Worm (Caenorhabditis elegans): ENCODE data around the gene C17B7.14.

C17B7.14 gene

DNA sequence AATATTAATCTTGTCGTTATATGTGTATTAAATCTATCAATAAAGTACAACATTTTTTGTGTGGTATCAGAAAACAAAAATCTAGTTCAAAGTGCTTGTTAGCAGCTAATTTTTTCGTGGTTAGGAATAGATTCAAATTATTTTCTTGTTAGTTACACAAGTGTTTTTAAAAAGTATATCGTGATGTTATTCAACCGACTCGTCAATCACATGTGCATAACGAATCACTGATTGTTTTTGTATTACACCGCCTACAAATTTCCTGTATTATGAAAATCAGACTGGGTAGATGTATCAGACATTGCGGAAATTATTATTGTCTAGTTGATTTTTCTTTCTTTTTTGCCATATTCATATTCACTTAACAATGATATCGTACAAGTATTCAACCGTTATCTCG is 37.4 kb downstream of the C17B7.14 start, which contains the start of gene str-64:
Gene str-64, plus strand, starts transcription at position 301 of the 400 bp plus-strand sequence.
- TF ChIP-seq ref-2 (tag; optimal IDR thresholded peaks at IDR 0.05) (no peak), ceh-24 (tag; optimal IDR thresholded peaks at IDR 0.05) (no peak), ceh-31 (tag; optimal IDR thresholded peaks at IDR 0.05) (no peak), hlh-15 (tag; optimal IDR thresholded peaks at IDR 0.05) (no peak), elt-4 (tag; optimal IDR thresholded peaks at IDR 0.05) (no peak), K02D7.2 (tag; optimal IDR thresholded peaks at IDR 0.05) (no peak), dmd-4 (tag; optimal IDR thresholded peaks at IDR 0.05; ENCODE audit: borderline replicate concordance) (no peak), ceh-9 (tag; optimal IDR thresholded peaks at IDR 0.05) (no peak), ceh-48 (tag; optimal IDR thresholded peaks at IDR 0.05) (no peak), sox-2 (GFP tag; IDR thresholded peaks at IDR 0.05) (no peak), unc-42 (tag; optimal IDR thresholded peaks at IDR 0.05) (no peak), ztf-16 (tag; optimal IDR thresholded peaks at IDR 0.05) (no peak), C08G9.2 (tag; optimal IDR thresholded peaks at IDR 0.05) (no peak)

DNA sequence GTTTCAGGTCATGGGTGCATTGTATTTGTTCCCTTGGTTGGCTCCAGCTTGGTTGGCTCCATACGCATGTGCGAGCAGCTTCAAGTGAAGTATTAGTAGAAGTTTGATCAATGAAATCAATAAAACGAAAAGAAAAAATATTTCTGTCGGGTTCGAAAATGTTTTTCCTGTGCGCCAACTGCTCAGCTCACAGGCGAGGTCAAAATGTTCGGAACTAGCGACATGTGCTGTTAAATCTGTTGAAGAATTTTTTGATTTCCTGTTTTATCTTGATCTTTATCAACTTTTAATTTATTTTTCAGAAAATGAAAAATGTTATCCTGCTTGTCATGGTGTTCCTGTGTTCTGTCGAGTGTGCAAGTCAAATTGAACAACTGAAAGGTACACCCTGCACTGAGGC is 38.8 kb downstream of the C17B7.14 start, which contains the start of gene T28A11.25:
Gene T28A11.25, plus strand, starts transcription at position 301 of the 400 bp plus-strand sequence.
- TF ChIP-seq ceh-22 (tag; optimal IDR thresholded peaks at IDR 0.05): no peak
- no peak for TF ChIP-seq sdc-2 (tag; optimal IDR thresholded peaks at IDR 0.05)
- no peak for TF ChIP-seq fkh-10 (GFP tag; optimal IDR thresholded peaks at IDR 0.05)
- no peak for TF ChIP-seq pax-1 (tag; optimal IDR thresholded peaks at IDR 0.05)
- no peak for TF ChIP-seq odd-2 (tag; optimal IDR thresholded peaks at IDR 0.05)
- TF ChIP-seq ceh-31 (tag; optimal IDR thresholded peaks at IDR 0.05): no peak
- TF ChIP-seq hlh-30 (tag; optimal IDR thresholded peaks at IDR 0.05; ENCODE audit: insufficient read depth): no peak
- TF ChIP-seq pqm-1 (tag; optimal IDR thresholded peaks at IDR 0.05): no peak
- no peak for TF ChIP-seq pag-3 (tag; optimal IDR thresholded peaks at IDR 0.05; ENCODE audit: borderline replicate concordance)
- no peak for TF ChIP-seq K09A11.1 (tag; optimal IDR thresholded peaks at IDR 0.05; ENCODE audit: insufficient read depth)
- no peak for TF ChIP-seq nhr-11 (tag; optimal IDR thresholded peaks at IDR 0.05)

DNA sequence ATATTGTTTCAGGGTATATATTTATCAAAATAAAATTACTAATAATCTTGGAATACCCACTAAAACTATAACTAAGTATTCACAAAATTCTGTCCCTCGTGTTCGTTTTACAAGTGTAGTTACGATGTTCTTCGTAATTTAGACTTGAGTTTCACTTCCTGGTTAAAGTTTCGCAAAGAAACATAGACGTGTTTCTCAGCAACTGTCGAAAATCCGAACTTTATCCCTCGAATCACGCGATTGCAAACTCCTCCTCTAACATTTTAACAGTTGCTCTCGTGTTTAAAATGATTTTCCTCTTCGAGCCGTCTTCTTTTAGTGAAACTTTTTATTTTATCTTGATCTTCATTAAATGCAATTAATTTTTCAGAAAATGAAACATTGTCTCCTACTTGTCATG is 40.3 kb downstream of the C17B7.14 start, which contains the start of gene T28A11.2:
Gene T28A11.2, plus strand, starts transcription at position 371 of the 400 bp plus-strand sequence.
- TF ChIP-seq pag-3 (tag; optimal IDR thresholded peaks at IDR 0.05; ENCODE audit: borderline replicate concordance): no peak
- TF ChIP-seq ref-2 (tag; optimal IDR thresholded peaks at IDR 0.05): no peak
- TF ChIP-seq K02D7.2 (tag; optimal IDR thresholded peaks at IDR 0.05): no peak
- no peak for TF ChIP-seq pax-1 (tag; optimal IDR thresholded peaks at IDR 0.05)
- TF ChIP-seq ceh-45 (GFP tag; IDR thresholded peaks at IDR 0.05): no peak
- TF ChIP-seq C38D4.7 (GFP tag; optimal IDR thresholded peaks at IDR 0.05): no peak
- no peak for TF ChIP-seq npax-4 (tag; optimal IDR thresholded peaks at IDR 0.05)
- TF ChIP-seq ama-1 (optimal IDR thresholded peaks at IDR 0.05): no peak
- TF ChIP-seq unc-55 (GFP tag; optimal IDR thresholded peaks at IDR 0.05): no peak
- no peak for TF ChIP-seq pha-2 (tag; optimal IDR thresholded peaks at IDR 0.05)
- TF ChIP-seq gmeb-2 (tag; optimal IDR thresholded peaks at IDR 0.05): no peak
- TF ChIP-seq unc-3 (GFP tag; conservative IDR thresholded peaks at IDR 0.05): no peak
- TF ChIP-seq unc-3 (tag; optimal IDR thresholded peaks at IDR 0.05): no peak
- TF ChIP-seq ceh-24 (tag; optimal IDR thresholded peaks at IDR 0.05): no peak
- no peak for TF ChIP-seq lin-11 (tag; optimal IDR thresholded peaks at IDR 0.05)
- TF ChIP-seq fax-1 (tag; optimal IDR thresholded peaks at IDR 0.05): no peak
- no peak for TF ChIP-seq nfya-1 (tag; optimal IDR thresholded peaks at IDR 0.05)
- no peak for TF ChIP-seq fkh-6 (tag; optimal IDR thresholded peaks at IDR 0.05)
- no peak for TF ChIP-seq nhr-11 (tag; optimal IDR thresholded peaks at IDR 0.05)

- no peak for TF ChIP-seq ceh-24 (tag; optimal IDR thresholded peaks at IDR 0.05)
- no peak for TF ChIP-seq hlh-6 (tag; optimal IDR thresholded peaks at IDR 0.05)
- TF ChIP-seq hlh-8 (tag; optimal IDR thresholded peaks at IDR 0.05): no peak
- TF ChIP-seq pqm-1 (tag; optimal IDR thresholded peaks at IDR 0.05): no peak
- TF ChIP-seq nfya-1 (tag; optimal IDR thresholded peaks at IDR 0.05): no peak
- TF ChIP-seq sdc-2 (tag; optimal IDR thresholded peaks at IDR 0.05): no peak
- TF ChIP-seq hlh-15 (tag; optimal IDR thresholded peaks at IDR 0.05): no peak
- TF ChIP-seq pha-2 (tag; optimal IDR thresholded peaks at IDR 0.05): no peak
- TF ChIP-seq ets-4 (tag; optimal IDR thresholded peaks at IDR 0.05): no peak
- TF ChIP-seq Y22D7AL.16 (tag; optimal IDR thresholded peaks at IDR 0.05): no peak
- no peak for TF ChIP-seq madf-2 (tag; optimal IDR thresholded peaks at IDR 0.05)
- no peak for TF ChIP-seq elt-2 (tag; optimal IDR thresholded peaks at IDR 0.05)
- no peak for TF ChIP-seq syd-9 (tag; optimal IDR thresholded peaks at IDR 0.05)
- no peak for TF ChIP-seq ceh-31 (tag; optimal IDR thresholded peaks at IDR 0.05)
Measured at ce11 chrV:3279138-3279537, 41.2 kb downstream of the C17B7.14 start.
